Fruit fly (Drosophila melanogaster): ENCODE data around the gene Gart.

Gene Gart

dm6 chr2L:7023614-7024259 is at the start of gene Gart:
Gene Gart, minus strand, starts transcription at chr2L:7023898.
- TF ChIP-seq Sin3A (optimal IDR thresholded peaks at IDR 0.05) (no peak), insv (optimal IDR thresholded peaks at IDR 0.05) (no peak), psq (optimal IDR thresholded peaks at IDR 0.05) (no peak), ttk (optimal IDR thresholded peaks at IDR 0.05) (no peak), Myc (optimal IDR thresholded peaks at IDR 0.05) (no peak), h (optimal IDR thresholded peaks at IDR 0.05) (no peak)

DNA sequence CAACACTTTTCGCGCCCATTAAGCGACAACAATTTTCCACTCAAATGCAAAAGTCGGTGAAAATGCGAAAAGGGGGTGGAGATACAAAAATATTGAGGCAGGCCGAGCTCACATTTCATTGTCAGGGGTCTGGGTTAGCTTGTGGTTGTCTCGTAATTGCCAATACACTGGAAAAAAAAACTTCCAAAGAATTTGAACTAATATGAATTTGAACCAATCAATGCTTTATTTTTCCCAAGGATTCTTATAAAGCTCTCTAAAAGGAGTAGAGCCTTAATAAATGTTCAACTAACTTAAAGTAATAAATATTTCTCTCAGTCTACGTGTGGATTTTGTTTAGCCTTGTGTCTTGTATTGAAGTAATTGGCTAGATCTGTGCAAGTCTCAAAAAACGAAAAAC is 49.3 kb upstream of the Gart start:
- TF ChIP-seq psq (optimal IDR thresholded peaks at IDR 0.05), result no peak

DNA sequence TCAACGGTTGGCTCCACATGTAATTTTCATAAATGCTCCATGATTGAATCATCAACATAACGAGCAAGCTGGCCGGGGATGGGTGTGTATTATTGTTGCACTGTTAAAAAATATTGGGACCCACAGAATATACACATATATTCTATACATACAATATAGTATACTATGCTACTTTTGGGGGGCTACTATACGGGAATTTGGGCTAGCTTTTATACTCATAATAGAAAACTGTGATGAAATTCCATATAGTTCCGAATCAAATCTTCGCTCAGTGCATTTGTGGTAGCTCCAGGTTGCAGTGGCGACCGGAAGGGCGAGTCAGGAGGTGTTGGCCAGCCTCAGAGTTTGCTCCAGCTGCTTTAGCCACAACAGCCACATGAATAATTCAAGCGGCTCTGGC is 48.2 kb upstream of the Gart start:
- TF ChIP-seq ttk (optimal IDR thresholded peaks at IDR 0.05), result no peak
- TF ChIP-seq Sin3A (optimal IDR thresholded peaks at IDR 0.05), result no peak
- TF ChIP-seq psq (optimal IDR thresholded peaks at IDR 0.05), result no peak
- no peak for TF ChIP-seq h (optimal IDR thresholded peaks at IDR 0.05)
- no peak for TF ChIP-seq Myc (optimal IDR thresholded peaks at IDR 0.05)
- no peak for TF ChIP-seq insv (optimal IDR thresholded peaks at IDR 0.05)

- TF ChIP-seq Myc (optimal IDR thresholded peaks at IDR 0.05) (no peak), insv (optimal IDR thresholded peaks at IDR 0.05) (no peak)
These were observed 47.5 kb upstream of the Gart start for dm6 chr2L:7071219-7071618.

DNA sequence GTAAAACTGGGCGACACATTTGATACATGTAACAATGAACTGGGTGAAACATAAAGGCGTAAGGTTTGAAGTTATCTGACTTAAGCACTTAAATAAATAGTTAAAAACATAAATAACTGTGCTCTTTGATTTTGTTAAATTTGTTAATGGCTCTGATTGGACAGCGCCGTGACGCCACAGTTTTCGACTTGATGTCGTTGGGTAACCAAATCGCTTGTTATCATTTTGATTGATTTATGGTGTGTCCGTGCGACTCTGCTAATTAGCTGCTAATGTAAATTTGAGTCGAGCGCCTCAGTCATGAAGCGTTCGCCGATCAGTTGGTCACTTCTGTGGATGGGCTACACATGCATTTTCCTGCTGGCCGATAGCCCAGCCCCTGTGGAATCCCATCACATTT is 44.0 kb upstream of the Gart start, which contains the start of gene Ugt307A1:
Gene Ugt307A1, plus strand, starts transcription at position 301 of the 400 bp plus-strand sequence.
- TF ChIP-seq h (optimal IDR thresholded peaks at IDR 0.05) (no peak), Sin3A (optimal IDR thresholded peaks at IDR 0.05) (no peak), Myc (optimal IDR thresholded peaks at IDR 0.05) (no peak), ttk (optimal IDR thresholded peaks at IDR 0.05) (no peak), insv (optimal IDR thresholded peaks at IDR 0.05) (no peak), psq (optimal IDR thresholded peaks at IDR 0.05) (no peak)

dm6 chr2L:7065687-7066086 is 42.0 kb upstream of the Gart start, which contains the start of gene Nuf2:
Gene Nuf2, minus strand, starts transcription at chr2L:7065837.
- TF ChIP-seq insv (optimal IDR thresholded peaks at IDR 0.05), result no peak
- no peak for TF ChIP-seq Sin3A (optimal IDR thresholded peaks at IDR 0.05)
- no peak for TF ChIP-seq h (optimal IDR thresholded peaks at IDR 0.05)
- no peak for TF ChIP-seq ttk (optimal IDR thresholded peaks at IDR 0.05)
- TF ChIP-seq psq (optimal IDR thresholded peaks at IDR 0.05), result no peak
- no peak for TF ChIP-seq Myc (optimal IDR thresholded peaks at IDR 0.05)

DNA sequence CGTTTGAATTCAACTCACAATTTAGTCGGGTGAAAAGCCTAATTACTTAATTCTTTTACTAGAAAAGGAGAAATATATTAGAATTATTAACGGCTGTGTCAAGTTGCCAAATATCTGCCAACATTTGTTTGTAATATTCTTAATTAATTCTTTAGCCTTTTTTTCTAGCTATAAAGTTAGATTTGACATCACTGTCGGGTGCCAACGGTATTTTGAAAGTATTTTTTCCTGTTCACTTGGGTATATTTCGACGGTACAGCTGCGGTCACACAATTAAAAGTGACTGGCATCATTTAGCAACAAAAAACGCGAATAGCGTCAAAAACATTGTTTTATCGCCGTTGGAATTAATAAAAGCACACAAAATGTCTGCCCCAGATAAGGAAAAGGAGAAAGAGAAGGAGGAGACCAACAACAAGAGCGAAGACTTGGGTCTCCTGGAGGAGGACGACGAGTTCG is 40.1 kb upstream of the Gart start, which contains the start of gene Sem1:
Gene Sem1, plus strand, starts transcription at position 266 of the 459 bp plus-strand sequence.
- TF ChIP-seq Myc (optimal IDR thresholded peaks at IDR 0.05) (no peak), Sin3A (optimal IDR thresholded peaks at IDR 0.05) (no peak), ttk (optimal IDR thresholded peaks at IDR 0.05) (no peak), h (optimal IDR thresholded peaks at IDR 0.05) (no peak), psq (optimal IDR thresholded peaks at IDR 0.05) (no peak), insv (optimal IDR thresholded peaks at IDR 0.05) (no peak)

DNA sequence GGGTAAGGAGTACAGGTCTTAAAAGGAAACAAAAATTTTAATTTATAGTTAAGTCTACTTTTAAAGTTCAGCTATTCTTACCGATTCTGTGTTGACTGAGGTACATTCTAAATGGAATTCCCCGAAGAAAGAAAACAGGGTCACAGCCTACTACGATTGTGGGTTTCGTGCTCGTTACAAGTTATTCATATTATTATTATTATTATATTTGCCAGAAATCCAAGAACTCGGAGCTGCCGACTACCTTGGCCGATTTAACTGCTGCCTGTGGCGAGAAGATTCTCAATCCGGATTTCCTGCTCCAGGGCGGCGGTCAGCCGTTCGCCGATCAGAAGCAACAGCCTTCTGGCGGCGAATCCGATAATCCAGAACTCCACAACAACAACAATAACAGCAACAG is 37.1 kb upstream of the Gart start, which contains the start of gene Mst27D:
Gene Mst27D, minus strand, starts transcription at position 101 of the 400 bp plus-strand sequence.
- no peak for TF ChIP-seq Sin3A (optimal IDR thresholded peaks at IDR 0.05)
- no peak for TF ChIP-seq h (optimal IDR thresholded peaks at IDR 0.05)
- TF ChIP-seq insv (optimal IDR thresholded peaks at IDR 0.05), result no peak
- no peak for TF ChIP-seq Myc (optimal IDR thresholded peaks at IDR 0.05)
- TF ChIP-seq ttk (optimal IDR thresholded peaks at IDR 0.05), result no peak
- no peak for TF ChIP-seq psq (optimal IDR thresholded peaks at IDR 0.05)

- TF ChIP-seq psq (optimal IDR thresholded peaks at IDR 0.05) (no peak), Sin3A (optimal IDR thresholded peaks at IDR 0.05) (no peak), Myc (optimal IDR thresholded peaks at IDR 0.05) (no peak), insv (optimal IDR thresholded peaks at IDR 0.05) (no peak), h (optimal IDR thresholded peaks at IDR 0.05) (no peak), ttk (optimal IDR thresholded peaks at IDR 0.05) (no peak)
These were observed 32.7 kb upstream of the Gart start, which contains the start of gene Mnn1 for dm6 chr2L:7056189-7056926. Gene Mnn1, plus strand, starts transcription at chr2L:7056301.

- TF ChIP-seq Myc (optimal IDR thresholded peaks at IDR 0.05) (no peak), Sin3A (optimal IDR thresholded peaks at IDR 0.05) (no peak), ttk (optimal IDR thresholded peaks at IDR 0.05) (no peak), insv (optimal IDR thresholded peaks at IDR 0.05) (no peak), h (optimal IDR thresholded peaks at IDR 0.05) (no peak), psq (optimal IDR thresholded peaks at IDR 0.05) (no peak)
These were observed 28.0 kb upstream of the Gart start for dm6 chr2L:7051740-7052139.

- no peak for TF ChIP-seq psq (optimal IDR thresholded peaks at IDR 0.05)
- TF ChIP-seq Sin3A (optimal IDR thresholded peaks at IDR 0.05), result no peak
- no peak for TF ChIP-seq h (optimal IDR thresholded peaks at IDR 0.05)
- TF ChIP-seq ttk (optimal IDR thresholded peaks at IDR 0.05), result no peak
- TF ChIP-seq insv (optimal IDR thresholded peaks at IDR 0.05), result no peak
- TF ChIP-seq Myc (optimal IDR thresholded peaks at IDR 0.05), result no peak
These were observed 26.9 kb upstream of the Gart start for dm6 chr2L:7050492-7051182.

- no peak for TF ChIP-seq psq (optimal IDR thresholded peaks at IDR 0.05)
- no peak for TF ChIP-seq h (optimal IDR thresholded peaks at IDR 0.05)
- TF ChIP-seq Myc (optimal IDR thresholded peaks at IDR 0.05), result no peak
- no peak for TF ChIP-seq insv (optimal IDR thresholded peaks at IDR 0.05)
- TF ChIP-seq Sin3A (optimal IDR thresholded peaks at IDR 0.05), result no peak
- TF ChIP-seq ttk (optimal IDR thresholded peaks at IDR 0.05), result no peak
These were observed 26.1 kb upstream of the Gart start for dm6 chr2L:7049680-7050289.
